Fruit fly (Drosophila melanogaster): ENCODE measurements around the gene Tmtc1.
A peak's percentile ranks its signal among the peaks of the same experiment; 100 is the strongest.

The Tmtc1 gene

dm6 chr2L:2734946-2735345 is 57.4 kb downstream of the Tmtc1 start (continued):
- TF ChIP-seq sd (tag; optimal IDR thresholded peaks at IDR 0.05) (no peak), CG14965 (GFP tag; optimal IDR thresholded peaks at IDR 0.05; ENCODE audit: borderline replicate concordance) (no peak), al (GFP tag; IDR thresholded peaks at IDR 0.05) (peak; percentile 56; the same call in 1 of the 2 replicates), CG18764 (GFP tag; optimal IDR thresholded peaks at IDR 0.05) (no peak), hkb (optimal IDR thresholded peaks at IDR 0.05) (no peak), hkb (GFP tag; IDR thresholded peaks at IDR 0.05) (no peak), CG2202 (tag; optimal IDR thresholded peaks at IDR 0.05) (no peak), CG12744 (GFP tag; optimal IDR thresholded peaks at IDR 0.05) (no peak), Ets65A (GFP tag) (peak; percentile 43), CG1529 (GFP tag; optimal IDR thresholded peaks at IDR 0.05) (no peak), sob (GFP tag; IDR thresholded peaks at IDR 0.05) (no peak), CG12942 (GFP tag; optimal IDR thresholded peaks at IDR 0.05) (no peak), Pdp1 (GFP tag; optimal IDR thresholded peaks at IDR 0.05) (no peak), CG3838 (GFP tag; optimal IDR thresholded peaks at IDR 0.05) (no peak), en (GFP tag; optimal IDR thresholded peaks at IDR 0.05) (no peak), bcd (GFP tag; optimal IDR thresholded peaks at IDR 0.05) (no peak), CG17385 (GFP tag; optimal IDR thresholded peaks at IDR 0.05) (no peak), HLH54F (GFP tag; optimal IDR thresholded peaks at IDR 0.05) (peak; percentile 35), CG7357 (GFP tag; IDR thresholded peaks at IDR 0.05) (0 out of 3 replicates have a peak, but pooled peaks have one; percentile 27), odd (GFP tag; optimal IDR thresholded peaks at IDR 0.05) (no peak), CG32532 (GFP tag; IDR thresholded peaks at IDR 0.05) (peak; percentile 52; the same call in 1 of the 2 replicates), lmd (GFP tag; IDR thresholded peaks at IDR 0.05) (no peak), CG11504 (tag; optimal IDR thresholded peaks at IDR 0.05) (no peak), Rfx (GFP tag; IDR thresholded peaks at IDR 0.05) (peak; percentile 51), CG8478 (optimal IDR thresholded peaks at IDR 0.05) (no peak), phol (tag; optimal IDR thresholded peaks at IDR 0.05) (no peak), CG16813 (GFP tag; IDR thresholded peaks at IDR 0.05; ENCODE audit: partially characterized antibody) (no peak), NFAT (GFP tag; IDR thresholded peaks at IDR 0.05) (no peak), CG3407 (GFP tag; optimal IDR thresholded peaks at IDR 0.05) (no peak), CkIIα-i1 (GFP tag; IDR thresholded peaks at IDR 0.05) (no peak), CG10274 (GFP tag; optimal IDR thresholded peaks at IDR 0.05) (peak; percentile 96), nmo (GFP tag; optimal IDR thresholded peaks at IDR 0.05) (no peak), so (GFP tag; IDR thresholded peaks at IDR 0.05) (no peak), ERR (GFP tag; optimal IDR thresholded peaks at IDR 0.05) (no peak), Meics (GFP tag; optimal IDR thresholded peaks at IDR 0.05) (peak; percentile 12), slbo (GFP tag; IDR thresholded peaks at IDR 0.05) (peak; percentile 32; the same call in 1 of the 2 replicates), fd102C (GFP tag; optimal IDR thresholded peaks at IDR 0.05) (no peak)

- TF ChIP-seq dysf (GFP tag; IDR thresholded peaks at IDR 0.05) (peak; percentile 11; the same call in 1 of the 3 replicates), chinmo (GFP tag; IDR thresholded peaks at IDR 0.05; ENCODE audit: partially characterized antibody) (peak; percentile 63; the same call in 1 of the 4 replicates), Adf1 (GFP tag; IDR thresholded peaks at IDR 0.05) (peak; percentile 87), cato (GFP tag; optimal IDR thresholded peaks at IDR 0.05; ENCODE audit: borderline replicate concordance) (no peak), CG1832 (GFP tag; optimal IDR thresholded peaks at IDR 0.05) (no peak), sens (GFP tag) (peak; percentile 40), CG14014 (GFP tag; IDR thresholded peaks at IDR 0.05) (no peak), CG3847 (GFP tag; IDR thresholded peaks at IDR 0.05) (no peak), CG34224 (GFP tag; IDR thresholded peaks at IDR 0.05; ENCODE audit: partially characterized antibody) (no peak), Dbx (GFP tag; IDR thresholded peaks at IDR 0.05) (0 out of 3 replicates have a peak, but pooled peaks have one; percentile 6)
Observed at dm6 chr2L:2735539-2735938, 58.0 kb downstream of the Tmtc1 start.
